Fruit fly (Drosophila melanogaster) whole organism, embryonic: ENCODE data around the gene Glut3.

ENCODE experiments used
- Abd-B ChIP-seq: fragments of 200-800 bp; sonication (Bioruptor generic); optimal IDR thresholded peaks from 2 replicates; lab custom pipeline; 2018; ENCODE audit warnings: missing biosample characterization, mild to moderate bottlenecking, missing genetic modification characterization, moderate library complexity
- Blimp-1 ChIP-seq: fragments of 200-800 bp; sonication (Bioruptor generic); optimal IDR thresholded peaks from 3 replicates; lab custom pipeline; 2018; ENCODE audit warnings: missing biosample characterization, missing genetic modification characterization, mild to moderate bottlenecking, moderate library complexity, missing genetic modification reagents
- CG10209 ChIP-seq: fragments of 200-800 bp; sonication (Bioruptor generic); optimal IDR thresholded peaks from 3 replicates; lab custom pipeline; 2017; ENCODE audit warnings: missing biosample characterization, mild to moderate bottlenecking, missing genetic modification characterization, missing genetic modification reagents
- CG11247 ChIP-seq: fragments of 200-800 bp; sonication (Bioruptor generic); IDR thresholded peaks from 2 replicates; pipeline ENCODE4 v1.3.6; 2022; ENCODE audit warnings: missing biosample characterization, missing genetic modification characterization
- CG11456 ChIP-seq: fragments of 200-800 bp; sonication (Bioruptor generic); IDR thresholded peaks from 3 replicates; pipeline ENCODE4 v1.3.6; 2022; ENCODE audit warnings: missing biosample characterization, missing genetic modification characterization
- CG11723 ChIP-seq: fragments of 200-800 bp; sonication (Bioruptor generic); optimal IDR thresholded peaks from 2 replicates; lab custom pipeline; 2017; ENCODE audit warnings: missing biosample characterization, mild to moderate bottlenecking, missing genetic modification characterization
- CG12769 ChIP-seq: fragments of 200-800 bp; sonication (Bioruptor generic); optimal IDR thresholded peaks from 2 replicates; lab custom pipeline; 2019; ENCODE audit warnings: missing biosample characterization, mild to moderate bottlenecking, missing genetic modification characterization, moderate library complexity
- CG1529 ChIP-seq: fragments of 200-800 bp; sonication (Bioruptor generic); optimal IDR thresholded peaks from 3 replicates; lab custom pipeline; 2018; ENCODE audit warnings: missing biosample characterization, missing genetic modification characterization
- CG17361 ChIP-seq: fragments of 200-800 bp; sonication (Bioruptor generic); IDR thresholded peaks from 3 replicates; pipeline ENCODE4 v1.3.6; 2022; ENCODE audit warnings: missing biosample characterization, missing genetic modification characterization
- CG18619 ChIP-seq: fragments of 200-800 bp; sonication (Bioruptor generic); optimal IDR thresholded peaks from 3 replicates; lab custom pipeline; 2017; ENCODE audit warnings: missing biosample characterization, mild to moderate bottlenecking, missing genetic modification characterization
- CG8924 ChIP-seq: fragments of 200-800 bp; optimal IDR thresholded peaks from 3 replicates; lab custom pipeline; 2019; ENCODE audit warnings: missing biosample characterization, mild to moderate bottlenecking, missing genetic modification characterization, moderate library complexity
- D19A ChIP-seq: fragments of 200-800 bp; optimal IDR thresholded peaks from 3 replicates; lab custom pipeline; 2019; ENCODE audit warnings: missing biosample characterization, mild to moderate bottlenecking, missing genetic modification characterization, moderate library complexity
- Ets65A ChIP-seq: fragments of 200-800 bp; sonication (Bioruptor generic); peaks from one replicate; lab custom pipeline; 2016; ENCODE audit warnings: missing biosample characterization, missing genetic modification characterization
- Hand ChIP-seq: fragments of 200-800 bp; sonication (Bioruptor generic); optimal IDR thresholded peaks from 2 replicates; lab custom pipeline; 2017; ENCODE audit warnings: mild to moderate bottlenecking, missing biosample characterization, missing genetic modification reagents, missing genetic modification characterization
- Med ChIP-seq: fragments of 200-800 bp; sonication (Bioruptor generic); peaks from one replicate; lab custom pipeline; 2016; ENCODE audit warnings: missing biosample characterization, missing genetic modification characterization, mild to moderate bottlenecking, inconsistent platforms, moderate library complexity
- Mrtf ChIP-seq: fragments of 200-800 bp; sonication (Bioruptor generic); IDR thresholded peaks from 3 replicates; pipeline ENCODE4 v1.3.6; 2022; ENCODE audit warnings: missing biosample characterization, missing genetic modification characterization
- Neu2 ChIP-seq: fragments of 200-800 bp; sonication (Bioruptor generic); optimal IDR thresholded peaks from 3 replicates; lab custom pipeline; 2016; ENCODE audit warnings: missing biosample characterization, missing genetic modification characterization, borderline replicate concordance
- abd-A ChIP-seq: fragments of 200-800 bp; sonication (Bioruptor generic); optimal IDR thresholded peaks from 3 replicates; lab custom pipeline; 2019; ENCODE audit warnings: missing biosample characterization, mild to moderate bottlenecking, missing genetic modification characterization, moderate library complexity
- bcd ChIP-seq: fragments of 200-800 bp; sonication (Bioruptor generic); optimal IDR thresholded peaks from 2 replicates; lab custom pipeline; 2017; ENCODE audit warnings: missing biosample characterization, mild to moderate bottlenecking, missing genetic modification characterization
- chm ChIP-seq: fragments of 200-800 bp; sonication (Bioruptor generic); IDR thresholded peaks from 2 replicates; pipeline ENCODE4 v1.3.6; 2022; ENCODE audit warnings: missing biosample characterization, missing genetic modification characterization
- ci ChIP-seq: fragments of 200-800 bp; sonication (Bioruptor generic); IDR thresholded peaks from 3 replicates; pipeline ENCODE4 v1.3.6; 2022; ENCODE audit warnings: missing biosample characterization, missing genetic modification characterization
- cwo ChIP-seq: fragments of 200-800 bp; sonication (Bioruptor generic); optimal IDR thresholded peaks from 3 replicates; lab custom pipeline; 2017; ENCODE audit warnings: missing biosample characterization, missing genetic modification characterization, mild to moderate bottlenecking, moderate library complexity, missing genetic modification reagents
- dm ChIP-seq: fragments of 200-800 bp; sonication (Bioruptor generic); optimal IDR thresholded peaks from 3 replicates; lab custom pipeline; 2016; ENCODE audit warnings: missing biosample characterization, missing genetic modification characterization
- dysf ChIP-seq: fragments of 200-800 bp; sonication (Bioruptor generic); IDR thresholded peaks from 3 replicates; pipeline ENCODE4 v1.3.6; 2022; ENCODE audit warnings: missing biosample characterization, missing genetic modification characterization
- fd96Cb ChIP-seq: fragments of 200-800 bp; sonication (Bioruptor generic); optimal IDR thresholded peaks from 2 replicates; lab custom pipeline; 2018; ENCODE audit warnings: missing biosample characterization, mild to moderate bottlenecking, missing genetic modification characterization, moderate library complexity
- grn ChIP-seq: fragments of 200-800 bp; sonication (Bioruptor generic); optimal IDR thresholded peaks from 3 replicates; lab custom pipeline; 2017; ENCODE audit warnings: missing biosample characterization, missing genetic modification characterization
- hb ChIP-seq: fragments of 200-800 bp; sonication (Bioruptor generic); IDR thresholded peaks from 3 replicates; pipeline ENCODE4 v1.3.6; 2022; ENCODE audit warnings: missing biosample characterization, missing genetic modification characterization; ENCODE audit not compliant: partially characterized antibody
- jing ChIP-seq: fragments of 200-800 bp; sonication (Bioruptor generic); optimal IDR thresholded peaks from 2 replicates; lab custom pipeline; 2018; ENCODE audit warnings: missing biosample characterization, mild to moderate bottlenecking, missing genetic modification characterization
- kni ChIP-seq: fragments of 200-800 bp; sonication (Bioruptor generic); optimal IDR thresholded peaks from 3 replicates; lab custom pipeline; 2017; ENCODE audit warnings: mild to moderate bottlenecking, missing biosample characterization, missing genetic modification reagents, missing genetic modification characterization
- lmd ChIP-seq: fragments of 200-800 bp; sonication (Bioruptor generic); IDR thresholded peaks from 2 replicates; pipeline ENCODE4 v1.3.6; 2022; ENCODE audit warnings: missing biosample characterization, missing genetic modification characterization
- mam ChIP-seq: fragments of 200-800 bp; sonication (Bioruptor generic); optimal IDR thresholded peaks from 3 replicates; lab custom pipeline; 2016; ENCODE audit warnings: missing biosample characterization, missing genetic modification characterization
- nau ChIP-seq: fragments of 200-800 bp; sonication (Bioruptor generic); optimal IDR thresholded peaks from 3 replicates; lab custom pipeline; 2017; ENCODE audit warnings: missing biosample characterization, mild to moderate bottlenecking, missing genetic modification characterization, missing genetic modification reagents
- pnt ChIP-seq: fragments of 200-800 bp; sonication (Bioruptor generic); optimal IDR thresholded peaks from 3 replicates; lab custom pipeline; 2016; ENCODE audit warnings: missing biosample characterization, missing genetic modification characterization
- pros ChIP-seq: fragments of 200-800 bp; sonication (Bioruptor generic); optimal IDR thresholded peaks from 3 replicates; lab custom pipeline; 2019; ENCODE audit warnings: missing biosample characterization, mild to moderate bottlenecking, missing genetic modification characterization, moderate library complexity
- salm ChIP-seq: fragments of 200-800 bp; sonication (Bioruptor generic); optimal IDR thresholded peaks from 2 replicates; lab custom pipeline; 2018; ENCODE audit warnings: missing biosample characterization, mild to moderate bottlenecking, missing genetic modification characterization
- sd ChIP-seq: fragments of 200-800 bp; sonication (Bioruptor generic); optimal IDR thresholded peaks from 3 replicates; lab custom pipeline; 2018; ENCODE audit warnings: missing biosample characterization, mild to moderate bottlenecking, missing genetic modification characterization, moderate library complexity
- sqz ChIP-seq: fragments of 200-800 bp; sonication (Bioruptor generic); optimal IDR thresholded peaks from 3 replicates; lab custom pipeline; 2018; ENCODE audit warnings: missing biosample characterization, mild to moderate bottlenecking, missing genetic modification characterization
- stwl ChIP-seq: fragments of 200-800 bp; sonication (Bioruptor generic); optimal IDR thresholded peaks from 3 replicates; lab custom pipeline; 2018; ENCODE audit warnings: missing biosample characterization, mild to moderate bottlenecking, missing genetic modification characterization, moderate library complexity
- wdn ChIP-seq: fragments of 200-800 bp; sonication (Bioruptor generic); IDR thresholded peaks from 2 replicates; pipeline ENCODE4 v1.3.6; 2022; ENCODE audit warnings: missing biosample characterization, missing genetic modification characterization

Gene Glut3

dm6 chr3R:16800994-16801393, 12.9 kb downstream of the Glut3 start (continued):
- TF ChIP-seq CG11247 (no peak), dysf (GFP tag; lab: Robert Waterston, UW) (peak; percentile 54; the same call in 2 of the 3 replicates), stwl (tag; lab: Kevin White, UChicago) (no peak), sqz (no peak), nau (GFP tag; lab: Kevin White, UChicago) (no peak), Blimp-1 (GFP tag; lab: Kevin White, UChicago) (peak; percentile 53), hb (no peak), CG17361 (GFP tag; lab: Robert Waterston, UW) (peak; percentile 78; the same call in 2 of the 3 replicates), CG12769 (tag; lab: Kevin White, UChicago) (no peak), pnt (GFP tag; lab: Kevin White, UChicago) (no peak), CG11723 (no peak), CG11456 (no peak), chm (GFP tag; lab: Robert Waterston, UW) (no peak), mam (GFP tag; lab: Kevin White, UChicago) (no peak), cwo (no peak), salm (tag; lab: Kevin White, UChicago) (no peak), bcd (GFP tag; lab: Kevin White, UChicago) (peak; percentile 2), fd96Cb (peak; percentile 31), CG8924 (tag; lab: Kevin White, UChicago) (peak; percentile 49), CG10209 (peak; percentile 16), wdn (no peak), D19A (tag; lab: Kevin White, UChicago) (peak; percentile 41)

- 0 out of 3 replicates have a peak, but pooled peaks have one; percentile 1 for TF ChIP-seq CG17361 (GFP tag; lab: Robert Waterston, UW)
- TF ChIP-seq pros (GFP tag; lab: Kevin White, UChicago): peak; percentile 44
- TF ChIP-seq CG1529: no peak
- peak; percentile 98 for TF ChIP-seq abd-A (tag; lab: Kevin White, UChicago)
- peak; percentile 6 for TF ChIP-seq grn
- TF ChIP-seq Med (GFP tag; lab: Kevin White, UChicago): peak; percentile 43
- no peak for TF ChIP-seq ci
- peak; percentile 38 for TF ChIP-seq sd (tag; lab: Kevin White, UChicago)
- TF ChIP-seq kni: peak; percentile 38
- TF ChIP-seq Hand: no peak
Measured at dm6 chr3R:16801413-16801812, 13.3 kb downstream of the Glut3 start.

dm6 chr3R:16804086-16804485, 16.0 kb downstream of the Glut3 start:
- TF ChIP-seq Ets65A (GFP tag; lab: Kevin White, UChicago): peak; percentile 38
- peak; percentile 95 for TF ChIP-seq abd-A (tag; lab: Kevin White, UChicago)
- TF ChIP-seq dm (GFP tag; lab: Kevin White, UChicago): no peak
- no peak for TF ChIP-seq CG11723
- TF ChIP-seq Neu2 (GFP tag; lab: Kevin White, UChicago): no peak
- TF ChIP-seq jing (GFP tag; lab: Kevin White, UChicago): no peak
- TF ChIP-seq CG10209: no peak
- no peak for TF ChIP-seq CG18619 (GFP tag; lab: Kevin White, UChicago)
- no peak for TF ChIP-seq Mrtf (GFP tag; lab: Robert Waterston, UW)
- no peak for TF ChIP-seq lmd (GFP tag; lab: Robert Waterston, UW)
- no peak for TF ChIP-seq Abd-B (GFP tag; lab: Kevin White, UChicago)
